Worm (Caenorhabditis elegans): Measurements from ENCODE around the gene dyrb-1.

The dyrb-1 gene

DNA sequence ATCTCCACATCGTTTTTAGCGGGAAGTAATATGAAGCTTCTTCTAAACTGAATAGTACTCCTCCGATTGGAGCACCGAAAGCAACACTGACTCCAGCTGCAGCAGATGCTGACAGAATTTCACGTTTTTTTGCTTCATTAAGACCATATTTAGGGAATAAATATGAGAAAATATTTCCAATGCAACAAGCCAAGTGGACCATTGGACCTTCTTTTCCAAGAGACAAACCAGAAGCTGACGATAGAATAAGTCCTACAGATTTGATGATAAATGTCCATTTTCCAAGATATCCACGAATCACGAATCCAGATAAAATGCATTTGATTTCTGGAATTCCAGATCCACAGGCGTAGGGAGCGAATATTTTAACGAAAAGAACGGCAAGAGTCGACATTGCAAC is 9.6 kb downstream of the dyrb-1 start:
- TF ChIP-seq lin-54 (GFP tag; optimal IDR thresholded peaks at IDR 0.05) (no peak), ztf-25 (GFP tag; IDR thresholded peaks at IDR 0.05) (no peak), bed-1 (GFP tag; IDR thresholded peaks at IDR 0.05) (no peak), ztf-26 (tag; optimal IDR thresholded peaks at IDR 0.05) (no peak), F33H1.4 (GFP tag; IDR thresholded peaks at IDR 0.05) (no peak), ekl-4 (GFP tag; IDR thresholded peaks at IDR 0.05) (no peak), unc-130 (GFP tag; optimal IDR thresholded peaks at IDR 0.05) (no peak), B0261.1 (tag; optimal IDR thresholded peaks at IDR 0.05) (no peak), B0035.1 (tag; optimal IDR thresholded peaks at IDR 0.05) (no peak), Y53G8AR.9 (GFP tag; conservative IDR thresholded peaks at IDR 0.05) (no peak), hmg-1.2 (GFP tag; IDR thresholded peaks at IDR 0.05) (no peak), ceh-40 (GFP tag; IDR thresholded peaks at IDR 0.05) (no peak), ama-1 (optimal IDR thresholded peaks at IDR 0.05) (no peak), ama-1 (GFP tag; optimal IDR thresholded peaks at IDR 0.05) (no peak), dpff-1 (tag; optimal IDR thresholded peaks at IDR 0.05) (no peak), snpc-3.4 (tag; optimal IDR thresholded peaks at IDR 0.05) (no peak), ztf-18 (tag; optimal IDR thresholded peaks at IDR 0.05) (no peak), repo-1 (tag; optimal IDR thresholded peaks at IDR 0.05) (no peak), lag-1 (GFP tag; IDR thresholded peaks at IDR 0.05) (no peak), ceh-79 (tag; optimal IDR thresholded peaks at IDR 0.05) (no peak), mcd-1 (GFP tag; IDR thresholded peaks at IDR 0.05) (no peak)

DNA sequence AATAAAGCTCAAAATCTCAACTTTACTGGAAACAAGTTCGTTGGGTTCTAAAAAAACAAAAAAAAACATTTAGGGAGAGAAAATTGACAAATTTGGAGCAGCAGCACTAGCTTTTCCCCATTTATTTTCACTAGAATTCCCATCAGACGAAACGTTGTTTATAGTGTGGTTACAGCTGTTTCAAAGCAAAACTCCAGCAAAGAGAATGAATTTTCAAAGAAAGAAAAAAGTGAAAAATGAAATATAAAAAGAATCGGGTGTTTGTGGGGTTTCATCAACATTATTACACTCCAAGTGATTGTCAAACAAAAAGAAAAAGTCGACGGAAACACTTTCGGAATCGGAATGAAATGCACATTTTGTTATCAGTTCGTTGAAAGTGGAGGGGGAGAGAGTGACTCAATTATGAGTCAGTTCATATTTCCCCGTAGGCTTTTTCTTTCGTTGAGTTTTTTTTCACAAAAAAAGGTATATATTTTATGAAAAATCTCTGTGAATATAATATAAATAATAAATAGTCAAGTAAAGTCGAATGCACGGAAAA is 12.6 kb downstream of the dyrb-1 start:
- no peak for TF ChIP-seq nfya-2 (GFP tag; IDR thresholded peaks at IDR 0.05)
- TF ChIP-seq lsl-1 (GFP tag; optimal IDR thresholded peaks at IDR 0.05) = no peak
- no peak for TF ChIP-seq akir-1 (GFP tag; optimal IDR thresholded peaks at IDR 0.05)
- TF ChIP-seq ekl-4 (GFP tag; IDR thresholded peaks at IDR 0.05) = no peak
- no peak for TF ChIP-seq madf-8 (GFP tag; conservative IDR thresholded peaks at IDR 0.05)
- TF ChIP-seq ztf-18 (tag; optimal IDR thresholded peaks at IDR 0.05) = peak; percentile 0
- no peak for TF ChIP-seq ceh-58 (GFP tag; IDR thresholded peaks at IDR 0.05)
- TF ChIP-seq T26A5.8 (tag; optimal IDR thresholded peaks at IDR 0.05) = no peak
- TF ChIP-seq ztf-22 (GFP tag; optimal IDR thresholded peaks at IDR 0.05) = no peak
- TF ChIP-seq hmg-1.2 (GFP tag; IDR thresholded peaks at IDR 0.05) = no peak
- TF ChIP-seq nhr-80 (tag; optimal IDR thresholded peaks at IDR 0.05) = peak; percentile 80
- TF ChIP-seq madf-10 (tag; optimal IDR thresholded peaks at IDR 0.05) = no peak

DNA sequence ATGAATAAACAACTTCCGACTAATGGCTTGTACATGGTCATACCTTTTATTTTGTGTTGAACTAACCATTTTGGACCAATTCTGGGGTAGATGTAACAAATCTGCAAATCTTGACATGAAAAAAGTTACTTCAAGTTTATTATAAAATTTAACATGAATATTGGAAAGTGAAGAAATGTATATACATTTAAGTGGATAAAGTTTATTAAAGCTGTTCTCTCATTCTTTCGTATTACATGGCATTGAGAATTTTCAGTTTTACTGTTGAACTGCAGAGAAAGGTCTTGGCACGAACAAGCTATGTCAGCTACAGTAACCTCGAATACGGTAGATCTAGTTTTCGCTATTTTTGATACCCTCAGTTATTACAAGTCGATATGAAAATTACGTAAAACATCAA is 13.4 kb downstream of the dyrb-1 start, which contains the start of gene C07H4.1:
Gene C07H4.1 (minus strand): TSS at position 101 of the 400 bp plus-strand sequence.
- TF ChIP-seq atf-7 (tag; optimal IDR thresholded peaks at IDR 0.05) = no peak
- TF ChIP-seq let-526 (GFP tag; IDR thresholded peaks at IDR 0.05) = no peak
- no peak for TF ChIP-seq nfya-1 (tag; optimal IDR thresholded peaks at IDR 0.05; ENCODE audit: borderline replicate concordance, insufficient read depth)
- no peak for TF ChIP-seq nhr-27 (tag; optimal IDR thresholded peaks at IDR 0.05)
- no peak for TF ChIP-seq die-1 (tag; optimal IDR thresholded peaks at IDR 0.05)

DNA sequence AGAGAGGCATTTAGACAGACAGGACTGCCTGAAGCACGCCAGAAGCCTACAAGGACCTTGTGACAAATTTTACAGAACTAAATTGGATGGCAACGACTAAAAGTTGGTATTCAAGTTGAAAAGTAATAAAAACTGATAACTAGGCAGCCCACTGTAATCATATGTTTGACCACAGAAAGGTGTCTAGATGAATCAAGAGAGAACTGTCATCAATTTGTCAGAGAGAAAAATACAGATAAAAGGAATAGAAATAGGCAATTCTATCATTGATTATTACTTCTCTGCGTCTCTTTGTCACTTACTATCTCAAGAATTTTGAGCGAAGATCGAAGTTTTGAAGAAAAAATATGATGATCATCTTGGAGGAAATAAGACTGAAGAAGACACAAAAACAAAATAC is 14.0 kb downstream of the dyrb-1 start:
- TF ChIP-seq nhr-80 (tag; optimal IDR thresholded peaks at IDR 0.05) (peak; percentile 80), efl-1 (GFP tag; optimal IDR thresholded peaks at IDR 0.05) (no peak)
